Worm (Caenorhabditis elegans) whole organism, L1 larva: ENCODE data around the gene idh-2.

Experiments used
- C16A3.4 ChIP-seq: fragments of 150-350 bp; optimal IDR thresholded peaks from 2 replicates; lab custom pipeline; 2014; ENCODE audit warnings: missing biosample characterization, missing genetic modification characterization
- F16B12.6 ChIP-seq: fragments of 150-350 bp; optimal IDR thresholded peaks from 2 replicates; lab custom pipeline; 2014; ENCODE audit warnings: missing biosample characterization, missing genetic modification characterization
- Y116A8C.19 ChIP-seq: sonication (generic microtip); optimal IDR thresholded peaks from 2 replicates; lab custom pipeline; 2016; ENCODE audit warnings: missing compliant biosample characterization, missing genetic modification characterization, borderline replicate concordance
- alr-1 ChIP-seq: fragments of 200-800 bp; sonication (Bioruptor generic); optimal IDR thresholded peaks from 2 replicates; lab custom pipeline; 2018; ENCODE audit warnings: borderline replicate concordance, mild to moderate bottlenecking, missing genetic modification characterization, missing compliant biosample characterization
- ces-1 ChIP-seq: fragments of 150-350 bp; optimal IDR thresholded peaks from 2 replicates; lab custom pipeline; 2014; ENCODE audit warnings: missing biosample characterization, missing genetic modification reagents, missing genetic modification characterization
- dpl-1 ChIP-seq, 3 experiments: fragments of 150-350 bp in 2 of 3; sonication (generic microtip) in 1 of 3; optimal IDR thresholded peaks; 2 replicates each; lab custom pipeline; 2014 to 2017; ENCODE audit warnings: missing biosample characterization in 3 of 3, missing genetic modification characterization in 3 of 3, missing genetic modification reagents in 3 of 3
- efl-1 ChIP-seq, 4 experiments: fragments of 150-350 bp; optimal IDR thresholded peaks in 3 of 4; peaks in 1 of 4; 1 replicate in 1 of 4; 2 replicates in 3 of 4; lab custom pipeline; 2014; ENCODE audit warnings: missing biosample characterization in 2 of 4, missing genetic modification characterization in 2 of 4, missing genetic modification reagents in 2 of 4
- efl-3 ChIP-seq: fragments of 200-800 bp; sonication (Bioruptor generic); optimal IDR thresholded peaks from 2 replicates; lab custom pipeline; 2018; ENCODE audit warnings: mild to moderate bottlenecking, missing genetic modification characterization, missing compliant biosample characterization
- egl-13 ChIP-seq: sonication (generic microtip); optimal IDR thresholded peaks from 2 replicates; lab custom pipeline; 2016; ENCODE audit warnings: missing genotype, missing genetic modification reagents, missing genetic modification characterization, missing compliant biosample characterization
- egl-27 ChIP-seq, 2 experiments: fragments of 150-350 bp in 1 of 2; sonication (generic microtip); optimal IDR thresholded peaks; 3 replicates each; lab custom pipeline; 2017 to 2018; ENCODE audit warnings: missing biosample characterization in 2 of 2, missing genetic modification characterization in 2 of 2, missing genetic modification reagents in 2 of 2
- fkh-10 ChIP-seq: sonication (generic microtip); optimal IDR thresholded peaks from 2 replicates; lab custom pipeline; 2017; ENCODE audit warnings: missing biosample characterization, missing genetic modification reagents, missing genetic modification characterization
- fkh-8 ChIP-seq: sonication (generic microtip); optimal IDR thresholded peaks from 2 replicates; lab custom pipeline; 2016; ENCODE audit warnings: mild to moderate bottlenecking, missing genetic modification characterization, missing compliant biosample characterization
- hlh-17 ChIP-seq: fragments of 200-800 bp; sonication (Bioruptor generic); optimal IDR thresholded peaks from 2 replicates; lab custom pipeline; 2018; ENCODE audit warnings: missing genetic modification characterization, mild to moderate bottlenecking, missing compliant biosample characterization, moderate library complexity, borderline replicate concordance
- hlh-4 ChIP-seq: sonication (generic microtip); optimal IDR thresholded peaks from 2 replicates; lab custom pipeline; 2016; ENCODE audit warnings: mild to moderate bottlenecking, missing genetic modification characterization, missing compliant biosample characterization
- isw-1 ChIP-seq: fragments of 200-800 bp; sonication (Bioruptor generic); IDR thresholded peaks from 2 replicates; pipeline ENCODE4 v1.3.6; 2022; ENCODE audit warnings: missing genetic modification characterization, missing compliant biosample characterization
- lin-14 ChIP-seq: fragments of 200-800 bp; sonication (Bioruptor generic); optimal IDR thresholded peaks from 2 replicates; lab custom pipeline; 2018; ENCODE audit warnings: mild to moderate bottlenecking, missing genetic modification characterization, moderate library complexity, missing compliant biosample characterization
- lin-15B ChIP-seq: fragments of 150-350 bp; sonication (generic microtip); optimal IDR thresholded peaks from 3 replicates; lab custom pipeline; 2014; ENCODE audit warnings: missing biosample characterization, missing genetic modification characterization
- mef-2 ChIP-seq: fragments of 150-350 bp; optimal IDR thresholded peaks from 2 replicates; lab custom pipeline; 2014; ENCODE audit warnings: missing biosample characterization, missing genetic modification characterization
- mep-1 ChIP-seq: fragments of 150-350 bp; optimal IDR thresholded peaks from 2 replicates; lab custom pipeline; 2014; ENCODE audit warnings: missing biosample characterization, missing genetic modification characterization
- nhr-11 ChIP-seq: fragments of 150-350 bp; optimal IDR thresholded peaks from 2 replicates; lab custom pipeline; 2014; ENCODE audit warnings: missing biosample characterization, missing genetic modification characterization
- nhr-19 ChIP-seq: fragments of 200-800 bp; sonication (Bioruptor generic); conservative IDR thresholded peaks from 2 replicates; pipeline ENCODE4 v1.3.6; 2022; ENCODE audit warnings: missing genetic modification characterization, missing compliant biosample characterization
- nhr-28 ChIP-seq: fragments of 150-350 bp; optimal IDR thresholded peaks from 2 replicates; lab custom pipeline; 2014; ENCODE audit warnings: missing biosample characterization, missing genetic modification characterization
- nhr-47 ChIP-seq: sonication (generic microtip); optimal IDR thresholded peaks from 2 replicates; lab custom pipeline; 2016; ENCODE audit warnings: mild to moderate bottlenecking, missing genetic modification characterization, moderate library complexity, missing compliant biosample characterization
- nhr-71 ChIP-seq: sonication (generic microtip); optimal IDR thresholded peaks from 2 replicates; lab custom pipeline; 2016; ENCODE audit warnings: mild to moderate bottlenecking, missing genetic modification characterization, moderate library complexity, missing compliant biosample characterization
- nhr-77 ChIP-seq: fragments of 150-350 bp; optimal IDR thresholded peaks from 2 replicates; lab custom pipeline; 2014; ENCODE audit warnings: missing biosample characterization, missing genetic modification characterization
- nhr-85 ChIP-seq: sonication (generic microtip); peaks from one replicate; lab custom pipeline; 2016; ENCODE audit warnings: missing genetic modification characterization, inconsistent platforms, missing compliant biosample characterization
- pag-3 ChIP-seq: sonication (generic microtip); optimal IDR thresholded peaks from 2 replicates; lab custom pipeline; 2017; ENCODE audit warnings: missing genetic modification characterization, mild to moderate bottlenecking, missing compliant biosample characterization, antibody characterized with exemption, borderline replicate concordance; ENCODE audit not compliant: insufficient read depth
- pax-3 ChIP-seq: fragments of 200-800 bp; sonication (Bioruptor generic); optimal IDR thresholded peaks from 2 replicates; lab custom pipeline; 2018; ENCODE audit warnings: mild to moderate bottlenecking, missing genetic modification characterization, moderate library complexity, missing compliant biosample characterization
- pqm-1 ChIP-seq: sonication (generic microtip); optimal IDR thresholded peaks from 3 replicates; lab custom pipeline; 2017; ENCODE audit warnings: missing biosample characterization, missing genetic modification characterization
- rnt-1 ChIP-seq: sonication (generic microtip); optimal IDR thresholded peaks from 2 replicates; lab custom pipeline; 2016; ENCODE audit warnings: mild to moderate bottlenecking, missing genetic modification characterization, moderate library complexity, missing compliant biosample characterization
- skn-1 ChIP-seq: fragments of 150-350 bp; optimal IDR thresholded peaks from 2 replicates; lab custom pipeline; 2014; ENCODE audit warnings: missing biosample characterization, missing genetic modification characterization
- snpc-4 ChIP-seq: fragments of 150-350 bp; optimal IDR thresholded peaks from 2 replicates; lab custom pipeline; 2014; ENCODE audit warnings: missing biosample characterization, missing genetic modification characterization
- snu-23 ChIP-seq: sonication (generic microtip); optimal IDR thresholded peaks from 2 replicates; lab custom pipeline; 2016; ENCODE audit warnings: missing genetic modification characterization, missing compliant biosample characterization
- sox-4 ChIP-seq: sonication (generic microtip); optimal IDR thresholded peaks from 2 replicates; lab custom pipeline; 2016; ENCODE audit warnings: missing genetic modification characterization, missing compliant biosample characterization
- sup-37 ChIP-seq: fragments of 200-800 bp; sonication (Bioruptor generic); optimal IDR thresholded peaks from 2 replicates; lab custom pipeline; 2018; ENCODE audit warnings: mild to moderate bottlenecking, missing genetic modification characterization, missing compliant biosample characterization
- tbx-2 ChIP-seq: sonication (generic microtip); optimal IDR thresholded peaks from 2 replicates; lab custom pipeline; 2016; ENCODE audit warnings: missing genetic modification characterization, missing compliant biosample characterization
- unc-30 ChIP-seq: sonication (generic microtip); optimal IDR thresholded peaks from 2 replicates; lab custom pipeline; 2017; ENCODE audit warnings: missing biosample characterization, missing genetic modification characterization
- unc-62 ChIP-seq: fragments of 150-350 bp; optimal IDR thresholded peaks from 2 replicates; lab custom pipeline; 2014; ENCODE audit warnings: missing biosample characterization, missing genetic modification reagents, missing genetic modification characterization
- unc-98 ChIP-seq: fragments of 200-800 bp; sonication (Bioruptor generic); IDR thresholded peaks from 2 replicates; pipeline ENCODE4 v1.3.6; 2022; ENCODE audit warnings: missing genetic modification characterization, missing compliant biosample characterization
- vab-15 ChIP-seq: sonication (generic microtip); optimal IDR thresholded peaks from 2 replicates; lab custom pipeline; 2017; ENCODE audit warnings: missing genotype, mild to moderate bottlenecking, missing genetic modification characterization, missing compliant biosample characterization
- xbp-1 ChIP-seq: sonication (generic microtip); optimal IDR thresholded peaks from 2 replicates; lab custom pipeline; 2016; ENCODE audit warnings: missing genetic modification characterization, missing compliant biosample characterization
- zip-4 ChIP-seq: fragments of 200-800 bp; sonication (Bioruptor generic); optimal IDR thresholded peaks from 2 replicates; lab custom pipeline; 2018; ENCODE audit warnings: mild to moderate bottlenecking, missing genetic modification characterization, moderate library complexity, missing compliant biosample characterization
- ztf-11 ChIP-seq, 2 experiments: sonication (generic microtip); optimal IDR thresholded peaks; 2 replicates each; lab custom pipeline; 2016 to 2017; ENCODE audit warnings: missing genetic modification characterization in 2 of 2, missing biosample characterization in 1 of 2, missing compliant biosample characterization in 1 of 2
- ztf-4 ChIP-seq: fragments of 150-350 bp; optimal IDR thresholded peaks from 2 replicates; lab custom pipeline; 2014; ENCODE audit warnings: missing biosample characterization, missing genetic modification characterization

idh-2 gene

ce11 chrX:11193670-11194069 lies 22.1 kb upstream of the idh-2 start:
- no peak for TF ChIP-seq dpl-1 (GFP tag; optimal IDR thresholded peaks at IDR 0.05; lab: Kevin White, UChicago)
- TF ChIP-seq lin-14 (GFP tag; lab: Kevin White, UChicago): peak; percentile 65
- TF ChIP-seq nhr-85: no peak
- TF ChIP-seq unc-98: 0 out of 2 replicates have a peak, but pooled peaks have one; percentile 25
- no peak for TF ChIP-seq nhr-47 (tag; lab: Kevin White, UChicago)
- TF ChIP-seq nhr-11 (tag; lab: Kevin White, UChicago): no peak
- TF ChIP-seq egl-13 (tag; lab: Kevin White, UChicago): no peak
- no peak for TF ChIP-seq F16B12.6 (tag; lab: Kevin White, UChicago)
- no peak for TF ChIP-seq zip-4 (GFP tag; lab: Kevin White, UChicago)
- no peak for TF ChIP-seq efl-1 (optimal IDR thresholded peaks at IDR 0.05; lab: Kevin White, UChicago)
- peak in 1 of 2 experiments; percentile 73 for TF ChIP-seq efl-1 (GFP tag; optimal IDR thresholded peaks at IDR 0.05 in 1 of 2; lab: Kevin White, UChicago)
- no peak for TF ChIP-seq efl-3 (GFP tag; lab: Kevin White, UChicago)
- peak; percentile 57 for TF ChIP-seq rnt-1 (tag; lab: Kevin White, UChicago)
- TF ChIP-seq xbp-1 (tag; lab: Kevin White, UChicago): no peak
- TF ChIP-seq mep-1 (tag; lab: Kevin White, UChicago): no peak
- TF ChIP-seq tbx-2 (tag; lab: Kevin White, UChicago): no peak
- TF ChIP-seq nhr-19 (GFP tag; lab: Robert Waterston, UW): no peak; the same call in 1 of the 2 replicates
- TF ChIP-seq Y116A8C.19: no peak
- no peak for TF ChIP-seq ztf-11 (tag; optimal IDR thresholded peaks at IDR 0.05; lab: Kevin White, UChicago)
- no peak for TF ChIP-seq alr-1 (tag; lab: Kevin White, UChicago)
- no peak for TF ChIP-seq sox-4 (tag; lab: Kevin White, UChicago)
- TF ChIP-seq mef-2: no peak
- TF ChIP-seq nhr-71: peak; percentile 52

DNA sequence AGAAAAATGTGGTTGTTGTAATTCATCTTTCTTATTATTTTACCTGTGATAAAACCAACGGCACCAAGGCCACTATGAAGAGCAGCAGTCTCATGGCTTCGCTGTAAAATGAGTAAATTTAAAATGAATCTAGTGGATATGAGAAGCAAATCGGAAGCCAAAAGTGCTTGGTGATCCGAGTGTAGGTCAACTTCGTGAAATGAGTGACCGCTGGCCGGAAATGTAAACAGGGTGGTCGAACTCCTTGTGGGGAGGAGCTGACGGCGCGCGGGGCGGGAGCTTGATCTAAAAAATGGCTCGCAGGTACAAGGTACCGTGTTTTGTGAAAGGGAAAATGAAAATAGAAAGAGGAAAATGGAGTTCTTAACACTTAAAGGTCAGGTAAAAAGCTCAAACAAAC lies 19.1 kb upstream of the idh-2 start, which contains the start of gene C34F6.1:
Gene C34F6.1 (minus strand): TSS at position 101 of the 400 bp plus-strand sequence.
- TF ChIP-seq nhr-85 (no peak), egl-27 (tag; optimal IDR thresholded peaks at IDR 0.05; lab: Kevin White, UChicago) (no peak), snu-23 (GFP tag; lab: Kevin White, UChicago) (no peak), skn-1 (tag; lab: Kevin White, UChicago) (no peak), nhr-28 (tag; lab: Kevin White, UChicago) (no peak), pax-3 (no peak), mep-1 (tag; lab: Kevin White, UChicago) (no peak), ces-1 (GFP tag; lab: Kevin White, UChicago) (no peak), hlh-4 (tag; lab: Kevin White, UChicago) (no peak), unc-62 (GFP tag; lab: Kevin White, UChicago) (no peak), pag-3 (tag; lab: Kevin White, UChicago) (no peak), nhr-71 (no peak), hlh-17 (GFP tag; lab: Kevin White, UChicago) (no peak), C16A3.4 (tag; lab: Kevin White, UChicago) (no peak), alr-1 (tag; lab: Kevin White, UChicago) (no peak)

DNA sequence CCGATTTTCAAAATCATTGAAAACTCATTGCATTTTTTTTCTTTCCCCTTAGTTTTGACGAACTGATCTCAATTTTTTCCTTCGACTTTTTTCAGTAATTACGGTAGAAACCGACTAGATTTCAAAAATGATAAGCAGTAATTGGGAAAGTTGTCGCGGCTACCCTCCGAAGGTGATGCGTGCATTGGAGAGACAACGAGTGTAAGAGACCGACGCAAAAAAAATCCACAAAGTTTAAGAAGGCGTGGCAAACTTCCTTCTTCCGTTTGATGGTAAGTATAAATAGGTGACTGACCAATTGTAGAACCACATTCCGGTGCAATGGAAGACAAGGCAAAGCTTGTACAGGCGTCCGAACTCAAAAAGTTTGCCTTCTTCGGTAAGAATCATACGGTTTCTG lies 16.6 kb upstream of the idh-2 start, which contains the start of gene col-178:
Gene col-178 (plus strand): TSS at position 301 of the 400 bp plus-strand sequence.
- TF ChIP-seq pax-3 (no peak), vab-15 (no peak), tbx-2 (tag; lab: Kevin White, UChicago) (no peak), nhr-85 (no peak)

DNA sequence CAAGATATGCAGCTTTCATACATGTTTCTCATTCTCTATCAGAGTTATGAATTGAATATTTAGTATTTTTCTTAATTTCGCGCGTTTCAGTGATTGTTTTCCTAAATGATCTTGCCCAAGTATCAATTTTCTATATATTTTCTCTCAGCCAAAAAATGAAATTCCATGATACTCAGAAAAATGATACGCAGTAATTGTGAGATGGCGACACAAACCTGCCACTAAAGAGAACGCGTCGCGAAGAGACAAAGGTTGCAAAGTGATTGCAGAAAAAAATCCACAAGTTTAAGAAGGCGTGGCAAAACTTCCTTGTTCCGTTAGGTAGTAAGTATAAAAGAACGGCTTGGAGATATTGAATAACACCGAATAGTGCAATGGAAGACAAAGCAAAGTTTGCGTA lies 14.6 kb upstream of the idh-2 start, which contains the start of gene col-179:
Gene col-179 (plus strand): TSS at position 301 of the 400 bp plus-strand sequence.
- TF ChIP-seq nhr-77 (tag; lab: Kevin White, UChicago) (no peak), fkh-8 (no peak), mep-1 (tag; lab: Kevin White, UChicago) (no peak), snpc-4 (tag; lab: Kevin White, UChicago) (no peak), pqm-1 (tag; lab: Kevin White, UChicago) (no peak), lin-15B (tag; lab: Kevin White, UChicago) (no peak), isw-1 (GFP tag; lab: Robert Waterston, UW) (no peak), skn-1 (tag; lab: Kevin White, UChicago) (no peak), unc-30 (tag; lab: Kevin White, UChicago) (no peak), fkh-10 (no peak), ztf-4 (tag; lab: Kevin White, UChicago) (no peak), zip-4 (GFP tag; lab: Kevin White, UChicago) (no peak), rnt-1 (tag; lab: Kevin White, UChicago) (no peak), sup-37 (GFP tag; lab: Kevin White, UChicago) (no peak), nhr-85 (no peak)
